Worm (Caenorhabditis elegans) whole organism, L4 larva: ENCODE measurements around the gene srp-7.
A peak's percentile ranks its signal among the peaks of the same experiment; 100 is the strongest.

Experiments
- D1046.2 ChIP-seq: fragments of 200-800 bp; sonication (Bioruptor generic); IDR thresholded peaks from 2 replicates; pipeline ENCODE4 v1.3.6; 2022; ENCODE audit warnings: missing genetic modification characterization, missing compliant biosample characterization
- F26F4.8 ChIP-seq: fragments of 200-800 bp; sonication (Bioruptor generic); conservative IDR thresholded peaks from 2 replicates; pipeline ENCODE4 v1.3.6; 2022; ENCODE audit warnings: missing genetic modification characterization, missing compliant biosample characterization
- T20F7.1 ChIP-seq: fragments of 200-800 bp; sonication (Bioruptor generic); optimal IDR thresholded peaks from 2 replicates; lab custom pipeline; 2018; ENCODE audit warnings: mild to moderate bottlenecking, missing genetic modification characterization, missing compliant biosample characterization
- T26A8.4 ChIP-seq: fragments of 200-800 bp; sonication (Bioruptor generic); IDR thresholded peaks from 2 replicates; pipeline ENCODE4 v1.3.6; 2022; ENCODE audit warnings: missing genetic modification characterization, missing compliant biosample characterization
- Y105C5A.15 ChIP-seq: fragments of 200-800 bp; sonication (Bioruptor generic); IDR thresholded peaks from 2 replicates; pipeline ENCODE4 v1.3.6; 2022; ENCODE audit warnings: missing genetic modification characterization, missing compliant biosample characterization
- Y5F2A.4 ChIP-seq: fragments of 200-800 bp; sonication (Bioruptor generic); optimal IDR thresholded peaks from 2 replicates; lab custom pipeline; 2018; ENCODE audit warnings: mild to moderate bottlenecking, missing genetic modification characterization, missing compliant biosample characterization
- ZK546.5 ChIP-seq, 2 experiments: sonication (generic microtip); optimal IDR thresholded peaks; 2 replicates each; lab custom pipeline; 2017; ENCODE audit warnings: missing biosample characterization in 2 of 2, missing genetic modification characterization in 2 of 2
- aha-1 ChIP-seq: fragments of 150-350 bp; peaks from one replicate; lab custom pipeline; 2014; ENCODE audit warnings: missing biosample characterization, missing genetic modification characterization
- ama-1 ChIP-seq: fragments of 150-350 bp; optimal IDR thresholded peaks from 2 replicates; lab custom pipeline; 2014; ENCODE audit warnings: inconsistent platforms, mixed read lengths
- ceh-20 ChIP-seq: fragments of 200-800 bp; sonication (Bioruptor generic); IDR thresholded peaks from 2 replicates; pipeline ENCODE4 v1.3.6; 2022; ENCODE audit warnings: missing genetic modification reagents, missing genetic modification characterization, missing compliant biosample characterization
- ceh-44 ChIP-seq: fragments of 200-800 bp; sonication (Bioruptor generic); IDR thresholded peaks from 2 replicates; pipeline ENCODE4 v1.3.6; 2022; ENCODE audit warnings: missing genetic modification reagents, missing genetic modification characterization, missing compliant biosample characterization
- ceh-82 ChIP-seq: sonication (generic microtip); optimal IDR thresholded peaks from 2 replicates; lab custom pipeline; 2017; ENCODE audit warnings: missing biosample characterization, missing genetic modification characterization
- cey-2 ChIP-seq: sonication (generic microtip); optimal IDR thresholded peaks from 3 replicates; lab custom pipeline; 2017; ENCODE audit warnings: missing genetic modification characterization, mild to moderate bottlenecking, missing compliant biosample characterization, antibody characterized with exemption, borderline replicate concordance; ENCODE audit not compliant: insufficient read depth
- ctbp-1 ChIP-seq: fragments of 200-800 bp; sonication (Bioruptor generic); IDR thresholded peaks from 2 replicates; pipeline ENCODE4 v1.3.6; 2022; ENCODE audit warnings: missing genetic modification reagents, missing genetic modification characterization, missing compliant biosample characterization
- daf-16 ChIP-seq, 3 experiments: sonication (generic microtip); optimal IDR thresholded peaks; 2 replicates each; lab custom pipeline; 2016 to 2017; ENCODE audit warnings: missing genetic modification characterization in 3 of 3, missing genetic modification reagents in 3 of 3, mild to moderate bottlenecking in 2 of 3, missing compliant biosample characterization in 2 of 3, missing biosample characterization in 1 of 3, moderate library complexity in 1 of 3
- dmd-6 ChIP-seq: fragments of 200-800 bp; sonication (Bioruptor generic); IDR thresholded peaks from 2 replicates; pipeline ENCODE4 v1.3.6; 2022; ENCODE audit warnings: missing genetic modification reagents, missing genetic modification characterization, missing compliant biosample characterization
- dmd-8 ChIP-seq: fragments of 200-800 bp; sonication (Bioruptor generic); IDR thresholded peaks from 2 replicates; pipeline ENCODE4 v1.3.6; 2022; ENCODE audit warnings: missing genetic modification characterization, missing compliant biosample characterization
- dpl-1 ChIP-seq: fragments of 150-350 bp; optimal IDR thresholded peaks from 2 replicates; lab custom pipeline; 2014; ENCODE audit warnings: missing biosample characterization, missing genetic modification reagents, missing genetic modification characterization
- duxl-1 ChIP-seq: sonication (generic microtip); optimal IDR thresholded peaks from 2 replicates; lab custom pipeline; 2016; ENCODE audit warnings: mild to moderate bottlenecking, missing genetic modification characterization, moderate library complexity, missing compliant biosample characterization; ENCODE audit not compliant: poor library complexity
- dve-1 ChIP-seq: sonication (generic microtip); optimal IDR thresholded peaks from 2 replicates; lab custom pipeline; 2017; ENCODE audit warnings: antibody characterized with exemption, mild to moderate bottlenecking, missing genetic modification characterization, missing compliant biosample characterization; ENCODE audit not compliant: insufficient read depth
- fkh-10 ChIP-seq: fragments of 150-350 bp; optimal IDR thresholded peaks from 2 replicates; lab custom pipeline; 2014; ENCODE audit warnings: missing biosample characterization, missing genetic modification reagents, missing genetic modification characterization
- hlh-11 ChIP-seq: fragments of 200-800 bp; sonication (Bioruptor generic); optimal IDR thresholded peaks from 2 replicates; lab custom pipeline; 2018; ENCODE audit warnings: mild to moderate bottlenecking, missing genetic modification characterization, missing compliant biosample characterization
- hlh-30 ChIP-seq: sonication (generic microtip); optimal IDR thresholded peaks from 2 replicates; lab custom pipeline; 2017; ENCODE audit warnings: antibody characterized with exemption, mild to moderate bottlenecking, missing genetic modification characterization, missing compliant biosample characterization; ENCODE audit not compliant: insufficient read depth
- hmg-1.1 ChIP-seq: fragments of 200-800 bp; sonication (Bioruptor generic); IDR thresholded peaks from 2 replicates; pipeline ENCODE4 v1.3.6; 2022; ENCODE audit warnings: missing genetic modification reagents, missing genetic modification characterization, missing compliant biosample characterization
- lin-13 ChIP-seq: fragments of 150-350 bp; optimal IDR thresholded peaks from 2 replicates; lab custom pipeline; 2014; ENCODE audit warnings: missing biosample characterization, missing genetic modification reagents, missing genetic modification characterization
- lin-38 ChIP-seq: fragments of 200-800 bp; sonication (Bioruptor generic); IDR thresholded peaks from 2 replicates; pipeline ENCODE4 v1.3.6; 2022; ENCODE audit warnings: missing genetic modification reagents, missing genetic modification characterization, missing compliant biosample characterization
- lsy-2 ChIP-seq, 2 experiments: fragments of 150-350 bp in 1 of 2; sonication (generic microtip) in 1 of 2; optimal IDR thresholded peaks; 2 replicates each; lab custom pipeline; 2014 to 2017; ENCODE audit warnings: missing biosample characterization in 2 of 2, missing genetic modification characterization in 2 of 2
- madf-5 ChIP-seq, 2 experiments: fragments of 200-800 bp; sonication (Bioruptor generic); IDR thresholded peaks; 2 replicates each; pipeline ENCODE4 v1.3.6; 2022; ENCODE audit warnings: missing compliant biosample characterization in 2 of 2, missing genetic modification characterization in 2 of 2
- madf-9 ChIP-seq: fragments of 200-800 bp; sonication (Bioruptor generic); conservative IDR thresholded peaks from 2 replicates; pipeline ENCODE4 v1.3.6; 2022; ENCODE audit warnings: missing genetic modification reagents, missing genetic modification characterization, missing compliant biosample characterization
- mep-1 ChIP-seq: fragments of 150-350 bp; sonication (generic microtip); optimal IDR thresholded peaks from 3 replicates; lab custom pipeline; 2014; ENCODE audit warnings: missing biosample characterization, missing genetic modification characterization
- mxl-3 ChIP-seq: fragments of 200-800 bp; sonication (Bioruptor generic); optimal IDR thresholded peaks from 2 replicates; lab custom pipeline; 2018; ENCODE audit warnings: mild to moderate bottlenecking, missing genetic modification characterization, missing compliant biosample characterization
- nhr-10 ChIP-seq: fragments of 150-350 bp; optimal IDR thresholded peaks from 2 replicates; lab custom pipeline; 2014; ENCODE audit warnings: missing biosample characterization, missing genetic modification characterization
- nhr-11 ChIP-seq: fragments of 150-350 bp; optimal IDR thresholded peaks from 2 replicates; lab custom pipeline; 2014; ENCODE audit warnings: missing biosample characterization, missing genetic modification characterization
- nhr-237 ChIP-seq: sonication (generic microtip); optimal IDR thresholded peaks from 2 replicates; lab custom pipeline; 2017; ENCODE audit warnings: missing biosample characterization, missing genetic modification characterization
- nhr-25 ChIP-seq: sonication (generic microtip); optimal IDR thresholded peaks from 2 replicates; lab custom pipeline; 2017; ENCODE audit warnings: missing genetic modification characterization, mild to moderate bottlenecking, missing compliant biosample characterization, antibody characterized with exemption, moderate library complexity, borderline replicate concordance; ENCODE audit not compliant: insufficient read depth
- nhr-28 ChIP-seq: fragments of 150-350 bp; optimal IDR thresholded peaks from 2 replicates; lab custom pipeline; 2014; ENCODE audit warnings: missing biosample characterization, missing genetic modification characterization
- nhr-42 ChIP-seq: fragments of 200-800 bp; sonication (Bioruptor generic); IDR thresholded peaks from 2 replicates; pipeline ENCODE4 v1.3.6; 2022; ENCODE audit warnings: missing genetic modification characterization, missing compliant biosample characterization
- nhr-6 ChIP-seq: fragments of 150-350 bp; optimal IDR thresholded peaks from 2 replicates; lab custom pipeline; 2014; ENCODE audit warnings: missing biosample characterization, missing genetic modification characterization
- pha-4 ChIP-seq, 2 experiments: fragments of 150-350 bp in 1 of 2; fragments of 200-800 bp in 1 of 2; sonication (Bioruptor generic) in 1 of 2; IDR thresholded peaks in 1 of 2; optimal IDR thresholded peaks in 1 of 2; 2 replicates each; pipeline versions ENCODE4 v1.3.6 to Lab custom; 2014 to 2022; ENCODE audit warnings: missing genetic modification characterization in 2 of 2, missing genetic modification reagents in 2 of 2, missing biosample characterization in 1 of 2, missing compliant biosample characterization in 1 of 2
- php-3 ChIP-seq: fragments of 200-800 bp; sonication (Bioruptor generic); IDR thresholded peaks from 2 replicates; pipeline ENCODE4 v1.3.6; 2022; ENCODE audit warnings: missing genetic modification reagents, missing genetic modification characterization, missing compliant biosample characterization
- rbr-2 ChIP-seq: sonication (generic microtip); optimal IDR thresholded peaks from 2 replicates; lab custom pipeline; 2016; ENCODE audit warnings: missing genotype, missing genetic modification characterization, missing compliant biosample characterization
- set-16 ChIP-seq: fragments of 200-800 bp; sonication (Bioruptor generic); IDR thresholded peaks from 2 replicates; pipeline ENCODE4 v1.3.6; 2022; ENCODE audit warnings: missing genetic modification reagents, missing genetic modification characterization, missing compliant biosample characterization
- skn-1 ChIP-seq: fragments of 150-350 bp; optimal IDR thresholded peaks from 2 replicates; lab custom pipeline; 2014; ENCODE audit warnings: missing biosample characterization, missing genetic modification characterization
- spr-1 ChIP-seq: sonication (generic microtip); optimal IDR thresholded peaks from 2 replicates; lab custom pipeline; 2016; ENCODE audit warnings: mild to moderate bottlenecking, missing genetic modification characterization, missing compliant biosample characterization
- spr-3 ChIP-seq: fragments of 200-800 bp; sonication (Bioruptor generic); optimal IDR thresholded peaks from 2 replicates; lab custom pipeline; 2018; ENCODE audit warnings: mild to moderate bottlenecking, missing genetic modification characterization, missing compliant biosample characterization
- zag-1 ChIP-seq: fragments of 150-350 bp; optimal IDR thresholded peaks from 2 replicates; lab custom pipeline; 2014; ENCODE audit warnings: missing biosample characterization, missing genetic modification characterization
- zfp-2 ChIP-seq: sonication (generic microtip); optimal IDR thresholded peaks from 2 replicates; lab custom pipeline; 2016; ENCODE audit warnings: mild to moderate bottlenecking, missing genetic modification characterization, missing compliant biosample characterization
- zip-11 ChIP-seq: fragments of 200-800 bp; sonication (Bioruptor generic); IDR thresholded peaks from 2 replicates; pipeline ENCODE4 v1.3.6; 2022; ENCODE audit warnings: missing genetic modification characterization, missing compliant biosample characterization
- ztf-7 ChIP-seq: fragments of 150-350 bp; optimal IDR thresholded peaks from 2 replicates; lab custom pipeline; 2014; ENCODE audit warnings: missing biosample characterization, missing genetic modification characterization

The srp-7 gene

DNA sequence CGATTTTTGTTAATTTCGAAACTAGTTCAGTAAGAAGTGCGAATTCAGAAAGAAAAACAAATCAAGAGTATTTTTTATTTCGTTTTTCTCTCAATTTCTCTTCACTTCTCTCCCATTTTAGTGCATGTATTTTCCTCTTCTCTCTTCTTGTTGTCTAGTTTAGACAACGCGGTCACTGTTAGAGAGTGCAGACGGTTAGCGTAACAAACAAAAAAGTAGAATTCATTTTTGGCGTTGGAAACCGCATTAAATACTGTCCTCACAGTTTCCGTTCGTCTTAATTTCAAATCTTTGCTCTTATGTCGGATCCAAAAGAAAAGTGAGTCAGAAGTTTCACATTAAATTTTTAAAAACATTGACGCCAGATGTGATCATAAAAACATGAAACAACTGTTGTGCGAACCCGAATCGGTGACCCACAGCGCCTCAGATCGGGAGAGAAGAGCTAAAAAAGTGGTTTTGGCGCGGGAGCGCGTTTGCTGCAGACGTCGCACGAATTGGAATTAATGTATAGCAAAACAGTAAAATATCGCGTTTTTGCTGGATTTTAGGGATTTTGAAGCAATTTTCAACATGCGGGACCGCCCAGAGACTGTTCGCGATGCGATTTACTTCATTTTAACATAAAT is at the start of gene srp-7:
TSS of gene srp-7 (plus strand) at position 213 of the 629 bp plus-strand sequence.
- no peak for TF ChIP-seq dpl-1 (GFP tag; lab: Kevin White, UChicago)
- TF ChIP-seq lsy-2 (tag; optimal IDR thresholded peaks at IDR 0.05; lab: Kevin White, UChicago) = peak in 1 of 2 experiments; percentile 36
- no peak for TF ChIP-seq nhr-11 (tag; lab: Kevin White, UChicago)
- TF ChIP-seq dve-1 (tag; lab: Kevin White, UChicago) = peak; percentile 64
- peak; percentile 62; the same call in 1 of the 2 replicates for TF ChIP-seq ceh-44 (GFP tag; lab: Robert Waterston, UW)
- TF ChIP-seq zip-11 (GFP tag; lab: Robert Waterston, UW) = no peak
- TF ChIP-seq nhr-10 (tag; lab: Kevin White, UChicago) = no peak
- no peak for TF ChIP-seq ZK546.5 (tag; optimal IDR thresholded peaks at IDR 0.05; lab: Kevin White, UChicago)
- no peak for TF ChIP-seq ctbp-1 (GFP tag; lab: Robert Waterston, UW)
- no peak for TF ChIP-seq daf-16 (GFP tag; optimal IDR thresholded peaks at IDR 0.05; lab: Kevin White, UChicago)
- TF ChIP-seq daf-16 (tag; optimal IDR thresholded peaks at IDR 0.05; lab: Kevin White, UChicago) = peak; percentile 89
- no peak for TF ChIP-seq zag-1 (tag; lab: Kevin White, UChicago)
- TF ChIP-seq mep-1 = no peak
- 0 out of 2 replicates have a peak, but pooled peaks have one; percentile 66 for TF ChIP-seq D1046.2
- TF ChIP-seq nhr-6 (tag; lab: Kevin White, UChicago) = peak; percentile 62
- no peak for TF ChIP-seq ztf-7 (tag; lab: Kevin White, UChicago)
- no peak for TF ChIP-seq madf-5 (GFP tag; IDR thresholded peaks at IDR 0.05; lab: Robert Waterston, UW)
- 0 out of 2 replicates have a peak, but pooled peaks have one; percentile 25 for TF ChIP-seq madf-9 (GFP tag; lab: Robert Waterston, UW)
- peak; percentile 89 for TF ChIP-seq lin-38
- peak; percentile 0 for TF ChIP-seq hlh-30 (tag; lab: Kevin White, UChicago)
- TF ChIP-seq lin-13 = peak; percentile 48
- TF ChIP-seq T20F7.1 (GFP tag; lab: Kevin White, UChicago) = no peak
- no peak for TF ChIP-seq pha-4 (GFP tag; IDR thresholded peaks at IDR 0.05; lab: Robert Waterston, UW)
- TF ChIP-seq pha-4 (tag; optimal IDR thresholded peaks at IDR 0.05; lab: Kevin White, UChicago) = no peak
- TF ChIP-seq nhr-28 (tag; lab: Kevin White, UChicago) = peak; percentile 12
- peak; percentile 35 for TF ChIP-seq hlh-11 (tag; lab: Kevin White, UChicago)
- TF ChIP-seq nhr-25 (tag; lab: Kevin White, UChicago) = no peak
- peak; percentile 47; the same call in 1 of the 2 replicates for TF ChIP-seq dmd-6 (GFP tag; lab: Robert Waterston, UW)
- TF ChIP-seq cey-2 (tag; lab: Kevin White, UChicago) = no peak
- no peak for TF ChIP-seq spr-3 (GFP tag; lab: Kevin White, UChicago)
- peak; percentile 5 for TF ChIP-seq mxl-3 (GFP tag; lab: Kevin White, UChicago)
- TF ChIP-seq ceh-82 (tag; lab: Kevin White, UChicago) = no peak
- TF ChIP-seq php-3 (GFP tag; lab: Robert Waterston, UW) = 0 out of 2 replicates have a peak, but pooled peaks have one; percentile 8
- TF ChIP-seq hmg-1.1 = peak; percentile 51; the same call in 1 of the 2 replicates
- no peak for TF ChIP-seq duxl-1
- 0 out of 2 replicates have a peak, but pooled peaks have one; percentile 15 for TF ChIP-seq ceh-20 (GFP tag; lab: Robert Waterston, UW)
- no peak for TF ChIP-seq spr-1 (tag; lab: Kevin White, UChicago)

DNA sequence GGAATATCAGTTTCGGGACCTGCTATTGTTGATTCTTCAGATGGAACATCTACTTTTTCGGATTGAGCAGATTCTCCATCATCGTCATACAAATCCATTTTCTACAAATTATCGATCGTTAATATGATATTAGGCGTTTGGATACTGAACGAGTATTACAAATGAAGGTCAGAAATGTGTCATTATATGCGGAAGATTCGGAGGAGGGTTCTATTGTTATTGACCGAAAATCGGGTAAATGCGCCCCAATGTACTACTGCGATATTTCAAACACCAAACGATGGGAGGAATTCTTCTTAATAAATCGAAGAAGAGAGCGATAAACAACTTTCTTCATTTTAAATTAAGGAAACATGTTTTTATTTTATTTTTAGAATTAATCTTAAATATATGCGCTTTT is 49.7 kb upstream of the srp-7 start, which contains the start of gene spr-1:
TSS of gene spr-1 (minus strand) at position 101 of the 400 bp plus-strand sequence.
- TF ChIP-seq madf-5 (GFP tag; IDR thresholded peaks at IDR 0.05; lab: Robert Waterston, UW) = no peak
- no peak for TF ChIP-seq D1046.2
- no peak for TF ChIP-seq fkh-10 (GFP tag; lab: Kevin White, UChicago)
- TF ChIP-seq ama-1 (lab: Kevin White, UChicago) = no peak
- no peak for TF ChIP-seq T26A8.4
- TF ChIP-seq zfp-2 (tag; lab: Kevin White, UChicago) = no peak
- no peak for TF ChIP-seq skn-1
- no peak for TF ChIP-seq set-16 (GFP tag; lab: Robert Waterston, UW)
- no peak for TF ChIP-seq Y5F2A.4
- no peak for TF ChIP-seq Y105C5A.15
- TF ChIP-seq aha-1 (tag; lab: Kevin White, UChicago) = no peak
- no peak for TF ChIP-seq F26F4.8
- TF ChIP-seq nhr-42 (GFP tag; lab: Robert Waterston, UW) = no peak
- no peak for TF ChIP-seq rbr-2 (tag; lab: Kevin White, UChicago)
- no peak for TF ChIP-seq nhr-237 (tag; lab: Kevin White, UChicago)
- no peak for TF ChIP-seq dmd-8 (GFP tag; lab: Robert Waterston, UW)
- no peak for TF ChIP-seq ceh-20 (GFP tag; lab: Robert Waterston, UW)
